Worm (Caenorhabditis elegans): ENCODE measurements around the gene C28F5.1.
A peak's percentile ranks its signal among the peaks of the same experiment; 100 is the strongest.

Gene C28F5.1

ce11 chrII:7496070-7496469 is 9.0 kb upstream of the C28F5.1 start, which contains the start of gene spi-1:
spi-1 (plus strand) TSS chrII:7496247.
- no peak for TF ChIP-seq nhr-25 (tag; optimal IDR thresholded peaks at IDR 0.05)
- TF ChIP-seq lsy-12 (tag; optimal IDR thresholded peaks at IDR 0.05): no peak
- TF ChIP-seq nhr-23 (tag; optimal IDR thresholded peaks at IDR 0.05): peak; percentile 59
- no peak for TF ChIP-seq nhr-11 (tag; optimal IDR thresholded peaks at IDR 0.05)

DNA sequence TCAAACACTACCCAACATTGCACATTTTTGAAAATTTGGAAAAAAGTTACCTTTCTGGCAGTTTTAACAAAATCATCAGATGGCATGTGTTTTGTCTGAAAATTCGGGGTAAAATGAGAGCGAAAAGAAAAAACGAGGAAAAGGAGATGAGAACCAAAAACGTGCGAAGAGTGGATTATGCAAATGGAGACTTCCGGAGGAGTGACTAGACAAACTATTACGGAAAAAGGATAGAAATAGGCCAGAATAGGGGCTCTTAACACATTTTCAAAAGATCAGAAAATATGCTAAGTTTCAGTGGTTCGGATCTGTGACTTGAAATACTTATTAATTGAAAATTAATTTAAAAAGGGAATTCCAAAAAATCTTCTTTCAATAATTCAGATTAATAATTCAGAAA is 5.7 kb upstream of the C28F5.1 start, which contains the start of gene srab-14:
TSS of gene srab-14 (minus strand) at position 101 of the 400 bp plus-strand sequence.
- TF ChIP-seq nhr-67 (tag; optimal IDR thresholded peaks at IDR 0.05) (no peak), ceh-82 (tag; optimal IDR thresholded peaks at IDR 0.05) (no peak), elt-2 (tag; optimal IDR thresholded peaks at IDR 0.05) (no peak)

DNA sequence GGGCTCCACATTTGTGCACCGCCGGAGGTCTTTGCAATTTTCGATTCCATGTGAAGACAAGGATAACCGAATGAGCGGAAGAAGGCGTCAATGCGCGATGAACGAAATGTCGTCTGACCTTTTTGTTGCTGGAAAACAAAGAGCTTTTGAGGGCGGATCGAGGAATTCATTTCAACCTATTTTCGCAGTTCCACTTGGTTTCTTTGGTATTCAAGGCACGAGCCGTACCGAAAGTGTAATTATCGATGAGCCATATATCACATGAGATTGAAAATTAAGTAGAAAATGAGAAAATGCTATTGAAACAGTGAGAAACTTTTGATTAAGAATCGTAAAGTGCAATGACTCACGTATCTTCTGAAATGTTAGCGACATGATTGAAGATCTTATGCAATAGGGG is 14.1 kb downstream of the C28F5.1 start, which contains the start of gene glb-9:
TSS of gene glb-9 (minus strand) at position 101 of the 400 bp plus-strand sequence.
- TF ChIP-seq mml-1 (tag; optimal IDR thresholded peaks at IDR 0.05): no peak

ce11 chrII:7521420-7521819 is 16.3 kb downstream of the C28F5.1 start:
- no peak for TF ChIP-seq nhr-12 (tag; optimal IDR thresholded peaks at IDR 0.05)
- no peak for TF ChIP-seq mml-1 (tag; optimal IDR thresholded peaks at IDR 0.05)

ce11 chrII:7523281-7523680 is 18.2 kb downstream of the C28F5.1 start, which contains the start of gene ZK1290.15:
ZK1290.15 (plus strand) TSS chrII:7523581.
- TF ChIP-seq egl-5 (tag; optimal IDR thresholded peaks at IDR 0.05) (no peak), nhr-11 (tag; optimal IDR thresholded peaks at IDR 0.05) (no peak), nhr-237 (tag; optimal IDR thresholded peaks at IDR 0.05) (no peak), elt-1 (tag; optimal IDR thresholded peaks at IDR 0.05) (no peak), ceh-16 (tag; optimal IDR thresholded peaks at IDR 0.05) (no peak), fkh-10 (GFP tag; optimal IDR thresholded peaks at IDR 0.05) (no peak), unc-39 (tag; optimal IDR thresholded peaks at IDR 0.05) (no peak)

DNA sequence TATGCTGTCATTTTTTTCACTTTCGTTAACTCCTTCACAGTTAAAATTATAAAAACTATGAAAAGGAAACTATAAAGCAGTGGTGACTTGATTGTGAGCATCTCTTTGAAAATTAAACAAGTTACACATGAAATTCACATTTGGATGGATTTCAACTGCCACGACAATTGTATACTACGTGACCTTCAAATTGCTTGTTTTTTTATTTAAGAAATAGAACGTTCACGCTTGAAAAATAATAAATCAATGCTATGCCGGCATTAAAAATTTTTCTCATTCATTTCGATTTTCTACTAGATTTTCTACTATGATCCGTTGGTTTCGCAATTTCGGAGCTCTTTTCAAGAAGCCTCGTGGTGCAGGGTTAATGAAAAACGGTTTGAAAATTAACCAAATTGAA is 20.4 kb downstream of the C28F5.1 start, which contains the start of the genes ZK1290.7 and rnh-1.1:
TSS of gene ZK1290.7 (minus strand) at position 101 of the 400 bp plus-strand sequence.
TSS of gene rnh-1.1 (plus strand) at position 281 of the 400 bp plus-strand sequence.
- TF ChIP-seq ceh-9 (tag; optimal IDR thresholded peaks at IDR 0.05): no peak

ce11 chrII:7528210-7528609 is 23.1 kb downstream of the C28F5.1 start:
- TF ChIP-seq unc-39 (tag; optimal IDR thresholded peaks at IDR 0.05): no peak
- TF ChIP-seq aly-2 (tag; optimal IDR thresholded peaks at IDR 0.05): no peak
- TF ChIP-seq daf-12 (tag; optimal IDR thresholded peaks at IDR 0.05): no peak
- TF ChIP-seq nhr-11 (tag; optimal IDR thresholded peaks at IDR 0.05): no peak
- TF ChIP-seq nhr-43 (tag; optimal IDR thresholded peaks at IDR 0.05; ENCODE audit: poor library complexity, severe bottlenecking): peak; percentile 94
- TF ChIP-seq mml-1 (tag; optimal IDR thresholded peaks at IDR 0.05): peak; percentile 39
- TF ChIP-seq ZK546.5 (tag; optimal IDR thresholded peaks at IDR 0.05): no peak
- peak; percentile 89 for TF ChIP-seq nhr-23 (tag; optimal IDR thresholded peaks at IDR 0.05)
- peak; percentile 45 for TF ChIP-seq jun-1 (tag; optimal IDR thresholded peaks at IDR 0.05)
- TF ChIP-seq lsy-12 (tag; optimal IDR thresholded peaks at IDR 0.05): no peak
- TF ChIP-seq nhr-28 (tag; optimal IDR thresholded peaks at IDR 0.05): no peak
- no peak for TF ChIP-seq ama-1 (optimal IDR thresholded peaks at IDR 0.05)
- no peak for TF ChIP-seq skn-1 (tag; optimal IDR thresholded peaks at IDR 0.05)
- peak; percentile 25 for TF ChIP-seq tbx-2 (tag; optimal IDR thresholded peaks at IDR 0.05)
- no peak for TF ChIP-seq nfya-1 (tag; optimal IDR thresholded peaks at IDR 0.05; ENCODE audit: insufficient read depth)
- TF ChIP-seq ceh-82 (tag; optimal IDR thresholded peaks at IDR 0.05): no peak
- TF ChIP-seq pha-4 (tag; optimal IDR thresholded peaks at IDR 0.05): no peak
- TF ChIP-seq nhr-77 (tag; optimal IDR thresholded peaks at IDR 0.05): no peak
- peak; percentile 6 for TF ChIP-seq ceh-28 (tag; optimal IDR thresholded peaks at IDR 0.05)
- TF ChIP-seq lin-39 (tag; optimal IDR thresholded peaks at IDR 0.05): no peak
- TF ChIP-seq elt-2 (tag; optimal IDR thresholded peaks at IDR 0.05): peak; percentile 86
- no peak for TF ChIP-seq unc-62 (GFP tag; optimal IDR thresholded peaks at IDR 0.05)
- TF ChIP-seq nhr-67 (tag; optimal IDR thresholded peaks at IDR 0.05): no peak
- TF ChIP-seq fkh-2 (tag; optimal IDR thresholded peaks at IDR 0.05): no peak
- TF ChIP-seq ztf-11 (tag; optimal IDR thresholded peaks at IDR 0.05): no peak
- peak; percentile 57 for TF ChIP-seq nhr-25 (tag; optimal IDR thresholded peaks at IDR 0.05)
- peak; percentile 78 for TF ChIP-seq pqm-1 (tag; optimal IDR thresholded peaks at IDR 0.05)
- TF ChIP-seq elt-1 (tag; optimal IDR thresholded peaks at IDR 0.05): no peak

Data from whole organism, L3 larva.